Fruit fly (Drosophila melanogaster): Measurements from ENCODE around the gene mRpS30.

DNA sequence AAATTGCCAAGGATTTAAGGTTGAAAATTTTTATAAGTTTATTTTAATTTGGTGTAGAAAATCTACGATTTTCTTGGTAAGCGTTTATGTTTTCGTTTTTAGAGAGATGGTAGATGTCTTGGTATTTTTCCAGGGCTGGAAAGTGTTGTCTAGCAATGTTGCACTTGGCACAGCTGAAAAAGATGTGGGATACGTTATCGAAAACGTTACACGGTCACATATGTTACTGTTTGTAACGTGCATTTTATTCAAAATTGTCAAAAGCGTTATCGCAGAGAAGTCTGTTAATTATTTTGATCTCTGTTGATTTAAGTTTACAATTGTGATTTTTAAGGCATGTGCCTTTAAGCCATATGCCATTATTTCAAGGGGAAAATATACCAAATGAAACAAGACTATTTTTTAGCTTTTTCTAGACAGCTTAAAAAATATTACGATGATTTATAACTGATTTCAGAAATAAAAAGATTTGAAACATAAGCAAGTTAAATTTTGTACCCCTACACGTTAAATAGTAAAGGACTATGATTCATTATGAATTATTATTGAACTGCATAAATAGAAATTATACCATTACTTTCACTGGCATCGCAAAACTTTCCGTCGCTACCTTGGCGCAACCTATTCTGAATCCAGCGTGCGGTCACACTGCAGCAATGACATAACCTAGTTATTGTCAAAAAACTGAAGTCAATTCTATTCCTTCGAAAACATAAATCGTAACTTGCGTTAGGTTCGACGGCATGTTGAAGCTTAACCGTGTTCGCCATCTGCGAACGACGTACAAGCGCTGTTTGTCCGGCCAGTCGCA is at the start of gene mRpS30, which contains the start of gene Paf-AHalpha:
- TF ChIP-seq Sin3A (optimal IDR thresholded peaks at IDR 0.05), result no peak
- TF ChIP-seq psq (optimal IDR thresholded peaks at IDR 0.05), result no peak
